Worm (Caenorhabditis elegans): Measurements from ENCODE around the gene rcs-1.

The rcs-1 gene

ce11 chrX:8828365-8828764 is at the start of gene rcs-1:
Gene rcs-1, minus strand, starts transcription at chrX:8828540.
- TF ChIP-seq unc-62 (GFP tag; optimal IDR thresholded peaks at IDR 0.05) = no peak

ce11 chrX:8877162-8877561 is 48.8 kb upstream of the rcs-1 start:
- no peak for TF ChIP-seq unc-62 (GFP tag; optimal IDR thresholded peaks at IDR 0.05)

ce11 chrX:8875867-8876266 is 47.5 kb upstream of the rcs-1 start:
- TF ChIP-seq unc-62 (GFP tag; optimal IDR thresholded peaks at IDR 0.05) = no peak

- TF ChIP-seq unc-62 (GFP tag; optimal IDR thresholded peaks at IDR 0.05) = no peak
These were observed 46.4 kb upstream of the rcs-1 start, which contains the start of gene C06E2.1 for ce11 chrX:8874748-8875147. Gene C06E2.1, minus strand, starts transcription at chrX:8874848.

- no peak for TF ChIP-seq unc-62 (GFP tag; optimal IDR thresholded peaks at IDR 0.05)
These were observed 40.9 kb upstream of the rcs-1 start, which contains the start of the genes ubc-22 and ubc-21 for ce11 chrX:8869112-8869675. Gene ubc-22, minus strand, starts transcription at chrX:8869162. Gene ubc-21, plus strand, starts transcription at chrX:8869625.

ce11 chrX:8866563-8866962 is 38.2 kb upstream of the rcs-1 start, which contains the start of gene ins-9:
Gene ins-9, minus strand, starts transcription at chrX:8866663.
- TF ChIP-seq unc-62 (GFP tag; optimal IDR thresholded peaks at IDR 0.05) = no peak

- TF ChIP-seq unc-62 (GFP tag; optimal IDR thresholded peaks at IDR 0.05) = no peak
These were observed 32.6 kb upstream of the rcs-1 start, which contains the start of gene C06E2.9 for ce11 chrX:8860958-8861357. Gene C06E2.9, plus strand, starts transcription at chrX:8861258.

ce11 chrX:8859538-8859937 is 31.2 kb upstream of the rcs-1 start:
- no peak for TF ChIP-seq unc-62 (GFP tag; optimal IDR thresholded peaks at IDR 0.05)

ce11 chrX:8857904-8858612 is 29.7 kb upstream of the rcs-1 start, which contains the start of gene C06E2.5:
Gene C06E2.5, minus strand, starts transcription at chrX:8857954.
- TF ChIP-seq unc-62 (GFP tag; optimal IDR thresholded peaks at IDR 0.05) = no peak

ce11 chrX:8854409-8854808 is 26.1 kb upstream of the rcs-1 start:
- TF ChIP-seq unc-62 (GFP tag; optimal IDR thresholded peaks at IDR 0.05) = no peak

ce11 chrX:8853524-8853923 is 25.2 kb upstream of the rcs-1 start, which contains the start of gene sprp-4:
Gene sprp-4, minus strand, starts transcription at chrX:8853624.
- TF ChIP-seq unc-62 (GFP tag; optimal IDR thresholded peaks at IDR 0.05) = no peak

- TF ChIP-seq unc-62 (GFP tag; optimal IDR thresholded peaks at IDR 0.05) = no peak
These were observed 18.3 kb upstream of the rcs-1 start, which contains the start of gene C28G1.10 for ce11 chrX:8846447-8847237. Gene C28G1.10, plus strand, starts transcription at chrX:8847122.

ce11 chrX:8843988-8844387 is 15.6 kb upstream of the rcs-1 start, which contains the start of gene ubc-23:
Gene ubc-23, plus strand, starts transcription at chrX:8844288.
- TF ChIP-seq unc-62 (GFP tag; optimal IDR thresholded peaks at IDR 0.05) = no peak

- TF ChIP-seq unc-62 (GFP tag; optimal IDR thresholded peaks at IDR 0.05) = no peak
These were observed 9.8 kb upstream of the rcs-1 start for ce11 chrX:8838176-8838575.

ce11 chrX:8835887-8836348 is 7.6 kb upstream of the rcs-1 start, which contains the start of gene C28G1.2:
Gene C28G1.2, plus strand, starts transcription at chrX:8836016.
- no peak for TF ChIP-seq unc-62 (GFP tag; optimal IDR thresholded peaks at IDR 0.05)

ce11 chrX:8835405-8835804 is 7.1 kb upstream of the rcs-1 start, which contains the start of gene sec-15:
Gene sec-15, minus strand, starts transcription at chrX:8835715.
- no peak for TF ChIP-seq unc-62 (GFP tag; optimal IDR thresholded peaks at IDR 0.05)

All from whole organism, dauer.